Worm (Caenorhabditis elegans) whole organism, L1 larva: ENCODE data around the gene ebp-2.

Experiments used
- C04F5.9 ChIP-seq: sonication (generic microtip); optimal IDR thresholded peaks from 2 replicates; lab custom pipeline; 2016; ENCODE audit warnings: missing genetic modification characterization, missing compliant biosample characterization
- C34B4.2 ChIP-seq: sonication (generic microtip); optimal IDR thresholded peaks from 2 replicates; lab custom pipeline; 2017; ENCODE audit warnings: mild to moderate bottlenecking, missing genetic modification characterization, missing compliant biosample characterization
- Y116A8C.19 ChIP-seq: sonication (generic microtip); optimal IDR thresholded peaks from 2 replicates; lab custom pipeline; 2016; ENCODE audit warnings: missing compliant biosample characterization, missing genetic modification characterization, borderline replicate concordance
- aha-1 ChIP-seq: fragments of 150-350 bp; optimal IDR thresholded peaks from 2 replicates; lab custom pipeline; 2014; ENCODE audit warnings: missing biosample characterization, missing genetic modification characterization
- aly-2 ChIP-seq: fragments of 150-350 bp; optimal IDR thresholded peaks from 2 replicates; lab custom pipeline; 2014; ENCODE audit warnings: missing biosample characterization, missing genetic modification characterization
- blmp-1 ChIP-seq: fragments of 150-350 bp; optimal IDR thresholded peaks from 2 replicates; lab custom pipeline; 2014; ENCODE audit warnings: missing biosample characterization, missing genetic modification characterization
- ceh-63 ChIP-seq: fragments of 200-800 bp; sonication (Bioruptor generic); optimal IDR thresholded peaks from 2 replicates; lab custom pipeline; 2018; ENCODE audit warnings: mild to moderate bottlenecking, missing genetic modification characterization, missing compliant biosample characterization
- ceh-8 ChIP-seq: fragments of 200-800 bp; sonication (Bioruptor generic); optimal IDR thresholded peaks from 2 replicates; lab custom pipeline; 2018; ENCODE audit warnings: mild to moderate bottlenecking, missing genetic modification characterization, moderate library complexity, missing compliant biosample characterization
- ceh-82 ChIP-seq, 3 experiments: fragments of 150-350 bp in 1 of 3; sonication (generic microtip) in 2 of 3; optimal IDR thresholded peaks; 2 replicates each; lab custom pipeline; 2014 to 2017; ENCODE audit warnings: missing biosample characterization in 3 of 3, missing genetic modification characterization in 3 of 3
- dpl-1 ChIP-seq, 3 experiments: fragments of 150-350 bp in 2 of 3; sonication (generic microtip) in 1 of 3; optimal IDR thresholded peaks; 2 replicates each; lab custom pipeline; 2014 to 2017; ENCODE audit warnings: missing biosample characterization in 3 of 3, missing genetic modification characterization in 3 of 3, missing genetic modification reagents in 3 of 3
- efl-1 ChIP-seq, 4 experiments: fragments of 150-350 bp; optimal IDR thresholded peaks in 3 of 4; peaks in 1 of 4; 1 replicate in 1 of 4; 2 replicates in 3 of 4; lab custom pipeline; 2014; ENCODE audit warnings: missing biosample characterization in 2 of 4, missing genetic modification characterization in 2 of 4, missing genetic modification reagents in 2 of 4
- elt-3 ChIP-seq, 6 experiments: fragments of 150-350 bp in 1 of 6; sonication (generic microtip); optimal IDR thresholded peaks; 2 replicates each; lab custom pipeline; 2017 to 2018; ENCODE audit warnings: missing biosample characterization in 6 of 6, missing genetic modification characterization in 6 of 6, inconsistent platforms in 1 of 6
- ets-5 ChIP-seq: fragments of 200-800 bp; sonication (Bioruptor generic); IDR thresholded peaks from 2 replicates; pipeline ENCODE4 v1.3.6; 2022; ENCODE audit warnings: missing genetic modification characterization, missing compliant biosample characterization
- fkh-8 ChIP-seq: sonication (generic microtip); optimal IDR thresholded peaks from 2 replicates; lab custom pipeline; 2016; ENCODE audit warnings: mild to moderate bottlenecking, missing genetic modification characterization, missing compliant biosample characterization
- hlh-17 ChIP-seq: fragments of 200-800 bp; sonication (Bioruptor generic); optimal IDR thresholded peaks from 2 replicates; lab custom pipeline; 2018; ENCODE audit warnings: missing genetic modification characterization, mild to moderate bottlenecking, missing compliant biosample characterization, moderate library complexity, borderline replicate concordance
- hlh-4 ChIP-seq: sonication (generic microtip); optimal IDR thresholded peaks from 2 replicates; lab custom pipeline; 2016; ENCODE audit warnings: mild to moderate bottlenecking, missing genetic modification characterization, missing compliant biosample characterization
- hpl-2 ChIP-seq: fragments of 150-350 bp; optimal IDR thresholded peaks from 2 replicates; lab custom pipeline; 2014; ENCODE audit warnings: missing biosample characterization, missing genetic modification reagents, missing genetic modification characterization
- irx-1 ChIP-seq: sonication (generic microtip); optimal IDR thresholded peaks from 2 replicates; lab custom pipeline; 2016; ENCODE audit warnings: missing genetic modification characterization, missing compliant biosample characterization
- lin-13 ChIP-seq: fragments of 150-350 bp; optimal IDR thresholded peaks from 2 replicates; lab custom pipeline; 2014; ENCODE audit warnings: missing biosample characterization, missing genetic modification reagents, missing genetic modification characterization
- lin-14 ChIP-seq: fragments of 200-800 bp; sonication (Bioruptor generic); optimal IDR thresholded peaks from 2 replicates; lab custom pipeline; 2018; ENCODE audit warnings: mild to moderate bottlenecking, missing genetic modification characterization, moderate library complexity, missing compliant biosample characterization
- lin-15B ChIP-seq: fragments of 150-350 bp; sonication (generic microtip); optimal IDR thresholded peaks from 3 replicates; lab custom pipeline; 2014; ENCODE audit warnings: missing biosample characterization, missing genetic modification characterization
- lin-35 ChIP-seq, 2 experiments: fragments of 150-350 bp; optimal IDR thresholded peaks; 2 replicates each; lab custom pipeline; 2014; ENCODE audit warnings: missing biosample characterization in 2 of 2, missing genetic modification characterization in 2 of 2, missing genetic modification reagents in 2 of 2
- lsy-2 ChIP-seq, 2 experiments: fragments of 150-350 bp; optimal IDR thresholded peaks; 2 replicates each; lab custom pipeline; 2014; ENCODE audit warnings: missing biosample characterization in 2 of 2, missing genetic modification characterization in 2 of 2
- mdl-1 ChIP-seq, 2 experiments: fragments of 150-350 bp; optimal IDR thresholded peaks; 2 replicates each; lab custom pipeline; 2014 to 2017; ENCODE audit warnings: missing biosample characterization in 2 of 2, missing genetic modification characterization in 2 of 2, inconsistent platforms in 1 of 2
- mep-1 ChIP-seq: fragments of 150-350 bp; optimal IDR thresholded peaks from 2 replicates; lab custom pipeline; 2014; ENCODE audit warnings: missing biosample characterization, missing genetic modification characterization
- nhr-19 ChIP-seq: fragments of 200-800 bp; sonication (Bioruptor generic); conservative IDR thresholded peaks from 2 replicates; pipeline ENCODE4 v1.3.6; 2022; ENCODE audit warnings: missing genetic modification characterization, missing compliant biosample characterization
- nhr-20 ChIP-seq: sonication (generic microtip); optimal IDR thresholded peaks from 2 replicates; lab custom pipeline; 2016; ENCODE audit warnings: mild to moderate bottlenecking, missing genetic modification characterization, missing compliant biosample characterization
- nhr-237 ChIP-seq: fragments of 150-350 bp; optimal IDR thresholded peaks from 2 replicates; lab custom pipeline; 2014; ENCODE audit warnings: missing biosample characterization, missing genetic modification characterization
- nhr-28 ChIP-seq: fragments of 150-350 bp; optimal IDR thresholded peaks from 2 replicates; lab custom pipeline; 2014; ENCODE audit warnings: missing biosample characterization, missing genetic modification characterization
- nhr-47 ChIP-seq: sonication (generic microtip); optimal IDR thresholded peaks from 2 replicates; lab custom pipeline; 2016; ENCODE audit warnings: mild to moderate bottlenecking, missing genetic modification characterization, moderate library complexity, missing compliant biosample characterization
- nhr-71 ChIP-seq: sonication (generic microtip); optimal IDR thresholded peaks from 2 replicates; lab custom pipeline; 2016; ENCODE audit warnings: mild to moderate bottlenecking, missing genetic modification characterization, moderate library complexity, missing compliant biosample characterization
- nhr-84 ChIP-seq: sonication (generic microtip); optimal IDR thresholded peaks from 2 replicates; lab custom pipeline; 2017; ENCODE audit warnings: missing biosample characterization, missing genetic modification characterization
- nhr-85 ChIP-seq: sonication (generic microtip); peaks from one replicate; lab custom pipeline; 2016; ENCODE audit warnings: missing genetic modification characterization, inconsistent platforms, missing compliant biosample characterization
- nhr-90 ChIP-seq: sonication (generic microtip); optimal IDR thresholded peaks from 2 replicates; lab custom pipeline; 2016; ENCODE audit warnings: mild to moderate bottlenecking, missing genetic modification characterization, missing compliant biosample characterization; ENCODE audit not compliant: poor library complexity
- pag-3 ChIP-seq: sonication (generic microtip); optimal IDR thresholded peaks from 2 replicates; lab custom pipeline; 2017; ENCODE audit warnings: missing genetic modification characterization, mild to moderate bottlenecking, missing compliant biosample characterization, antibody characterized with exemption, borderline replicate concordance; ENCODE audit not compliant: insufficient read depth
- pax-3 ChIP-seq: fragments of 200-800 bp; sonication (Bioruptor generic); optimal IDR thresholded peaks from 2 replicates; lab custom pipeline; 2018; ENCODE audit warnings: mild to moderate bottlenecking, missing genetic modification characterization, moderate library complexity, missing compliant biosample characterization
- pqm-1 ChIP-seq: sonication (generic microtip); optimal IDR thresholded peaks from 3 replicates; lab custom pipeline; 2017; ENCODE audit warnings: missing biosample characterization, missing genetic modification characterization
- skn-1 ChIP-seq: fragments of 150-350 bp; optimal IDR thresholded peaks from 2 replicates; lab custom pipeline; 2014; ENCODE audit warnings: missing biosample characterization, missing genetic modification characterization
- snu-23 ChIP-seq: sonication (generic microtip); optimal IDR thresholded peaks from 2 replicates; lab custom pipeline; 2016; ENCODE audit warnings: missing genetic modification characterization, missing compliant biosample characterization
- unc-130 ChIP-seq: fragments of 150-350 bp; optimal IDR thresholded peaks from 2 replicates; lab custom pipeline; 2017; ENCODE audit warnings: missing biosample characterization, missing genetic modification characterization, inconsistent platforms
- unc-98 ChIP-seq: fragments of 200-800 bp; sonication (Bioruptor generic); IDR thresholded peaks from 2 replicates; pipeline ENCODE4 v1.3.6; 2022; ENCODE audit warnings: missing genetic modification characterization, missing compliant biosample characterization
- xbp-1 ChIP-seq: sonication (generic microtip); optimal IDR thresholded peaks from 2 replicates; lab custom pipeline; 2016; ENCODE audit warnings: missing genetic modification characterization, missing compliant biosample characterization
- zip-4 ChIP-seq: fragments of 200-800 bp; sonication (Bioruptor generic); optimal IDR thresholded peaks from 2 replicates; lab custom pipeline; 2018; ENCODE audit warnings: mild to moderate bottlenecking, missing genetic modification characterization, moderate library complexity, missing compliant biosample characterization
- ztf-4 ChIP-seq: fragments of 150-350 bp; optimal IDR thresholded peaks from 2 replicates; lab custom pipeline; 2014; ENCODE audit warnings: missing biosample characterization, missing genetic modification characterization

Gene ebp-2

DNA sequence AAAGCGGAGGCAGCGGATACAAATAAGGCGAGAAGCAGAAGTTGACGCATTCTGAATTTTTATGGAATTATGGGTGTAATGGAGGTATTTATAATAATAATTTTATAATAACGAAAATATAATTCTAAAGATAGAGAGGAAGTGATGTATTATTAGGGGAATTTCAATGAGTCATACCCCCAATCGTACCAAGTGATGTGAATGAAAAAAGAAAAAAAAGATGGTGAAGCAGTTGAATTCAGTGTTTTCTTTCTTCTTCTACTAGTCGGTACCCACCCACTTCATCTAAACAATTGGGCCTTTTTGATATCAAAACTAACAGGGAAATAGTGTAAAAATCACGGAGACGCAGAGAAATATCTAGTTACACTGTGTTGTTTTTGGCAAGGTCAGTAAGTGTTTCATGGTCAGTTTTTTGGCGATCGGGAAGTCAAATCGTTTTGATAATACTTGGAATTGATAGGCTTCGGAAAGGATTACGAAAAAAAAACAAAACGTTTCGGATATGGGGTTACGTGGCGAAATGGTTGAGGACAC is 44.2 kb downstream of the ebp-2 start, which contains the start of gene ttr-18:
Gene ttr-18 (minus strand): TSS at position 51 of the 537 bp plus-strand sequence.
- TF ChIP-seq nhr-20 (tag; lab: Kevin White, UChicago) (peak; percentile 28), fkh-8 (no peak), nhr-19 (no peak; the same call in 1 of the 2 replicates), pag-3 (no peak), nhr-84 (no peak), snu-23 (peak; percentile 39), pax-3 (no peak), ceh-63 (GFP tag; lab: Kevin White, UChicago) (no peak), mdl-1 (tag; optimal IDR thresholded peaks at IDR 0.05; lab: Kevin White, UChicago) (no peak), nhr-90 (peak; percentile 16), elt-3 (tag; optimal IDR thresholded peaks at IDR 0.05; lab: Kevin White, UChicago) (peak in 1 of 6 experiments; percentile 40), hlh-17 (GFP tag; lab: Kevin White, UChicago) (no peak), dpl-1 (GFP tag; optimal IDR thresholded peaks at IDR 0.05; lab: Kevin White, UChicago) (no peak), irx-1 (tag; lab: Kevin White, UChicago) (no peak), C34B4.2 (no peak), Y116A8C.19 (tag; lab: Kevin White, UChicago) (no peak), nhr-85 (peak; percentile 77), nhr-28 (tag; lab: Kevin White, UChicago) (no peak), lin-35 (GFP tag; optimal IDR thresholded peaks at IDR 0.05; lab: Kevin White, UChicago) (no peak), blmp-1 (tag; lab: Kevin White, UChicago) (peak; percentile 9), hpl-2 (no peak), lin-13 (GFP tag; lab: Kevin White, UChicago) (no peak), lin-14 (GFP tag; lab: Kevin White, UChicago) (peak; percentile 58), unc-130 (no peak), lin-15B (no peak), aly-2 (tag; lab: Kevin White, UChicago) (no peak), C04F5.9 (tag; lab: Kevin White, UChicago) (no peak)

DNA sequence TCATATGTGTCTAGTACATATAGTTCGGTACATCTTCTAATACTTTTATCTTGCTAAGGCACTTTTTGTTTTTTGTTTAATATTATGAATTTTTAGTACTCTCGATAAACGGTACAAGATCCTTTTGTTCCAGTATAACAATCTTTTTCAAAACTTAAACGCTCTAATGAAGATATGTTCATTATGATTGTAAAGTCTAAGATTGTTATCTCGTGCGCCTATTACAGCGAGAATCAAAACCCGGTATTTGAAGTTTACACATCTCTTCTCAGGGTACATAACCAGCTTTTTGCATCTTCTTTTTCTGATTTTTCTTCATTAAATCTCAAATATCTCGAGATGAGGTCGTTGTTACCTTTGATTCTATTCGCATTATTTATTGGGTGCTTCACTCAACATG is 45.5 kb downstream of the ebp-2 start, which contains the start of gene B0334.13:
Gene B0334.13 (plus strand): TSS at position 301 of the 400 bp plus-strand sequence.
- TF ChIP-seq hlh-4 (tag; lab: Kevin White, UChicago) (no peak), zip-4 (no peak), aly-2 (tag; lab: Kevin White, UChicago) (no peak), nhr-90 (no peak)

DNA sequence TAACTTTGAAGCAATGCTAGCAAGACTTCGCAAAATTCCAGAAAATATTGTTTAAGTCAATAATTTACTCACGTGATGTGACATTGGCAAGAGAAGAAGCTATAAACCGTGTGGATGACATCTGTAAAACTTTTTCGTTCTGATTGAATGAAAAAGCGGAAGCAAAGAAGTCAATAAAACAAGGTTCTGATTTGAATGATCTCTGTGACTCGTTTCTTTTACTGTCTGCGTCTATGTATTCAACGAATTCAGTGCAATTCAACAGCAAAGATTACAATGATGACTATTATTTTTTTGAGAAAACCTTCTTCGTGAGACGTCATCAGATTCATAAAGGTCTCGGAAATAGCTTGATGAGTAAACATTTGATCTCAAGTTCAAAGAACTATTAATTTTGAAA is 50.3 kb downstream of the ebp-2 start, which contains the start of gene hacl-1:
Gene hacl-1 (minus strand): TSS at position 121 of the 400 bp plus-strand sequence.
- TF ChIP-seq lin-14 (GFP tag; lab: Kevin White, UChicago) = peak; percentile 35
- peak; percentile 29 to 40 for TF ChIP-seq lsy-2 (tag; optimal IDR thresholded peaks at IDR 0.05; lab: Kevin White, UChicago)
- peak; percentile 11 for TF ChIP-seq xbp-1
- peak in 1 of 2 experiments; percentile 36 for TF ChIP-seq lin-35 (GFP tag; optimal IDR thresholded peaks at IDR 0.05; lab: Kevin White, UChicago)
- TF ChIP-seq nhr-20 (tag; lab: Kevin White, UChicago) = peak; percentile 64
- peak in 1 of 3 experiments; percentile 9 for TF ChIP-seq dpl-1 (GFP tag; optimal IDR thresholded peaks at IDR 0.05; lab: Kevin White, UChicago)
- no peak for TF ChIP-seq pqm-1 (tag; lab: Kevin White, UChicago)
- no peak for TF ChIP-seq ets-5 (GFP tag; lab: Robert Waterston, UW)
- no peak for TF ChIP-seq efl-1 (optimal IDR thresholded peaks at IDR 0.05; lab: Kevin White, UChicago)
- peak in 1 of 2 experiments; percentile 91 for TF ChIP-seq efl-1 (GFP tag; optimal IDR thresholded peaks at IDR 0.05 in 1 of 2; lab: Kevin White, UChicago)
- no peak for TF ChIP-seq unc-98
- no peak for TF ChIP-seq ztf-4
- peak; percentile 76 for TF ChIP-seq fkh-8
- TF ChIP-seq mdl-1 (tag; optimal IDR thresholded peaks at IDR 0.05; lab: Kevin White, UChicago) = no peak
- peak; percentile 87 for TF ChIP-seq nhr-85
- TF ChIP-seq nhr-90 = peak; percentile 14
- TF ChIP-seq nhr-19 = peak; percentile 49
- peak; percentile 30 for TF ChIP-seq snu-23
- peak; percentile 44 for TF ChIP-seq blmp-1 (tag; lab: Kevin White, UChicago)
- TF ChIP-seq ceh-8 (GFP tag; lab: Kevin White, UChicago) = no peak
- no peak for TF ChIP-seq lin-13 (GFP tag; lab: Kevin White, UChicago)
- peak; percentile 74 for TF ChIP-seq nhr-71 (tag; lab: Kevin White, UChicago)
- TF ChIP-seq nhr-47 (tag; lab: Kevin White, UChicago) = peak; percentile 34
- TF ChIP-seq skn-1 = peak; percentile 31
- TF ChIP-seq aha-1 (tag; lab: Kevin White, UChicago) = no peak
- TF ChIP-seq ceh-82 (tag; optimal IDR thresholded peaks at IDR 0.05; lab: Kevin White, UChicago) = no peak
- no peak for TF ChIP-seq nhr-237 (tag; lab: Kevin White, UChicago)
- no peak for TF ChIP-seq lin-15B
- TF ChIP-seq mep-1 (tag; lab: Kevin White, UChicago) = peak; percentile 28
- TF ChIP-seq elt-3 (tag; optimal IDR thresholded peaks at IDR 0.05; lab: Kevin White, UChicago) = peak in 1 of 6 experiments; percentile 21
